Worm (Caenorhabditis elegans) whole organism, mixed stage, embryonic: ENCODE data around the gene H41C03.1.

Source experiments
- blmp-1 ChIP-seq: fragments of 150-350 bp; optimal IDR thresholded peaks from 2 replicates; lab custom pipeline; 2014; ENCODE audit warnings: missing biosample characterization, missing genetic modification characterization
- ceh-43 ChIP-seq: fragments of 200-800 bp; sonication (Bioruptor generic); optimal IDR thresholded peaks from 2 replicates; lab custom pipeline; 2018; ENCODE audit warnings: mild to moderate bottlenecking, missing genetic modification characterization, moderate library complexity, missing compliant biosample characterization
- drap-1 ChIP-seq: fragments of 200-800 bp; sonication (Bioruptor generic); optimal IDR thresholded peaks from 3 replicates; lab custom pipeline; 2018; ENCODE audit warnings: mild to moderate bottlenecking, missing genetic modification characterization, missing compliant biosample characterization
- lsy-2 ChIP-seq: fragments of 150-350 bp; optimal IDR thresholded peaks from 2 replicates; lab custom pipeline; 2014; ENCODE audit warnings: missing biosample characterization, missing genetic modification characterization
- mab-5 ChIP-seq: fragments of 150-350 bp; optimal IDR thresholded peaks from 2 replicates; lab custom pipeline; 2014; ENCODE audit warnings: missing biosample characterization, missing genetic modification characterization
- mep-1 ChIP-seq: fragments of 150-350 bp; optimal IDR thresholded peaks from 2 replicates; lab custom pipeline; 2017; ENCODE audit warnings: missing biosample characterization, missing genetic modification reagents, missing genetic modification characterization, inconsistent platforms
- nhr-12 ChIP-seq: fragments of 150-350 bp; optimal IDR thresholded peaks from 2 replicates; lab custom pipeline; 2014; ENCODE audit warnings: missing biosample characterization, missing genetic modification characterization
- nhr-237 ChIP-seq: fragments of 150-350 bp; optimal IDR thresholded peaks from 2 replicates; lab custom pipeline; 2014; ENCODE audit warnings: missing biosample characterization, missing genetic modification characterization
- nhr-28 ChIP-seq: fragments of 150-350 bp; optimal IDR thresholded peaks from 2 replicates; lab custom pipeline; 2014; ENCODE audit warnings: missing biosample characterization, missing genetic modification characterization
- nhr-76 ChIP-seq: sonication (generic microtip); optimal IDR thresholded peaks from 2 replicates; lab custom pipeline; 2017; ENCODE audit warnings: missing biosample characterization, missing genetic modification characterization
- snpc-4 ChIP-seq: fragments of 150-350 bp; optimal IDR thresholded peaks from 2 replicates; lab custom pipeline; 2014; ENCODE audit warnings: missing biosample characterization, missing genetic modification characterization
- sptf-1 ChIP-seq: sonication (generic microtip); optimal IDR thresholded peaks from 2 replicates; lab custom pipeline; 2017; ENCODE audit warnings: mild to moderate bottlenecking, missing genetic modification characterization, moderate library complexity, missing compliant biosample characterization
- unc-62 ChIP-seq: fragments of 150-350 bp; optimal IDR thresholded peaks from 2 replicates; lab custom pipeline; 2014; ENCODE audit warnings: missing biosample characterization, missing genetic modification reagents, missing genetic modification characterization
- zip-8 ChIP-seq: fragments of 150-350 bp; optimal IDR thresholded peaks from 2 replicates; lab custom pipeline; 2014; ENCODE audit warnings: missing biosample characterization, missing genetic modification characterization

ce11 chrII:5853261-5853660 is 961 bp upstream of the H41C03.1 start:
- TF ChIP-seq blmp-1 (tag; lab: Kevin White, UChicago) (no peak), snpc-4 (tag; lab: Kevin White, UChicago) (no peak), unc-62 (GFP tag; lab: Kevin White, UChicago) (no peak), nhr-237 (tag; lab: Kevin White, UChicago) (no peak), nhr-12 (tag; lab: Kevin White, UChicago) (no peak), lsy-2 (tag; lab: Kevin White, UChicago) (no peak), mab-5 (tag; lab: Kevin White, UChicago) (no peak), sptf-1 (no peak), nhr-28 (tag; lab: Kevin White, UChicago) (no peak), ceh-43 (no peak), nhr-76 (tag; lab: Kevin White, UChicago) (no peak), zip-8 (tag; lab: Kevin White, UChicago) (no peak), drap-1 (no peak), mep-1 (no peak)
